Worm (Caenorhabditis elegans) whole organism, early embryonic: ENCODE data around the gene smgl-2.

Source experiments
- B0310.2 ChIP-seq: sonication (generic microtip); optimal IDR thresholded peaks from 2 replicates; lab custom pipeline; 2016; ENCODE audit warnings: mild to moderate bottlenecking, missing genetic modification characterization, missing compliant biosample characterization
- ama-1 ChIP-seq: fragments of 150-350 bp; optimal IDR thresholded peaks from 2 replicates; lab custom pipeline; 2014
- hmg-4 ChIP-seq: fragments of 200-800 bp; sonication (Bioruptor generic); optimal IDR thresholded peaks from 2 replicates; lab custom pipeline; 2018; ENCODE audit warnings: mild to moderate bottlenecking, missing genetic modification characterization, missing compliant biosample characterization
- hnd-1 ChIP-seq: sonication (generic microtip); optimal IDR thresholded peaks from 2 replicates; lab custom pipeline; 2016; ENCODE audit warnings: missing genetic modification characterization, missing compliant biosample characterization
- pes-1 ChIP-seq: fragments of 200-800 bp; sonication (Bioruptor generic); IDR thresholded peaks from 2 replicates; pipeline ENCODE4 v1.3.6; 2022; ENCODE audit warnings: missing genetic modification reagents, missing genetic modification characterization, missing compliant biosample characterization
- sea-1 ChIP-seq: fragments of 200-800 bp; sonication (Bioruptor generic); conservative IDR thresholded peaks from 2 replicates; pipeline ENCODE4 v1.3.6; 2022; ENCODE audit warnings: missing genetic modification characterization, missing compliant biosample characterization

DNA sequence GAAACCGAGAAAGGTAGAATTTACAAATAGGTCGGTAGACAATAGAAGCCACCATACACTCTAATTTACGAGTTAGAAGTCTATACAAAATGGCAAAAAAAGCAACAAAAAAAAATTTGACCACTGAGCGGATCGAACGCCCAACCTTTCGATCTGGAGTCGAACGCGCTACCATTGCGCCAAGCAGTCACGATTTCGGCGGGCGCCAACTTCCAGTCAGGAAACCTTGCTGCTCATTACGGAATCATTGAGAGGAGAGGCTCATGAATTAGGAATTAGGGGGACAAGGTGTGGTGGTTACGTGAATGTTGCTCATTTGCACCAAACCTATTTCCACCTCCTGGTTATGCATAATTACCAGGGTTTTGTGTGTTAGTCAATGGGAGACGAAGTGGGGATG is 44.2 kb upstream of the smgl-2 start:
- TF ChIP-seq hmg-4 (GFP tag; lab: Kevin White, UChicago) (no peak), sea-1 (GFP tag; lab: Robert Waterston, UW) (no peak), ama-1 (lab: Kevin White, UChicago) (no peak), pes-1 (no peak), B0310.2 (no peak), hnd-1 (tag; lab: Kevin White, UChicago) (no peak)
